Worm (Caenorhabditis elegans) whole organism, L2 larva: ENCODE results near the gene K02E2.11.

Source experiments
- R02D3.7 ChIP-seq: fragments of 150-350 bp; optimal IDR thresholded peaks from 2 replicates; lab custom pipeline; 2014; ENCODE audit warnings: missing biosample characterization, missing genetic modification characterization
- ama-1 ChIP-seq: fragments of 150-350 bp; optimal IDR thresholded peaks from 2 replicates; lab custom pipeline; 2018; ENCODE audit warnings: inconsistent platforms
- blmp-1 ChIP-seq: sonication (generic microtip); optimal IDR thresholded peaks from 2 replicates; lab custom pipeline; 2017; ENCODE audit warnings: missing genetic modification characterization, mild to moderate bottlenecking, missing compliant biosample characterization, antibody characterized with exemption, moderate library complexity; ENCODE audit not compliant: insufficient read depth
- egl-27 ChIP-seq: sonication (generic microtip); optimal IDR thresholded peaks from 3 replicates; lab custom pipeline; 2017; ENCODE audit warnings: missing biosample characterization, missing genetic modification reagents, missing genetic modification characterization
- fos-1 ChIP-seq: fragments of 150-350 bp; optimal IDR thresholded peaks from 2 replicates; lab custom pipeline; 2014; ENCODE audit warnings: missing biosample characterization, missing genetic modification characterization
- lsy-2 ChIP-seq, 2 experiments: fragments of 150-350 bp in 1 of 2; sonication (generic microtip) in 1 of 2; optimal IDR thresholded peaks; 2 replicates each; lab custom pipeline; 2014 to 2017; ENCODE audit warnings: missing biosample characterization in 2 of 2, missing genetic modification characterization in 2 of 2
- mab-5 ChIP-seq: fragments of 150-350 bp; optimal IDR thresholded peaks from 2 replicates; lab custom pipeline; 2014; ENCODE audit warnings: missing biosample characterization, missing genetic modification characterization
- nhr-21 ChIP-seq: fragments of 150-350 bp; optimal IDR thresholded peaks from 2 replicates; lab custom pipeline; 2014; ENCODE audit warnings: missing biosample characterization, missing genetic modification characterization
- nhr-237 ChIP-seq: fragments of 150-350 bp; optimal IDR thresholded peaks from 2 replicates; lab custom pipeline; 2014; ENCODE audit warnings: missing biosample characterization, missing genetic modification characterization
- nhr-77 ChIP-seq: fragments of 150-350 bp; optimal IDR thresholded peaks from 2 replicates; lab custom pipeline; 2014; ENCODE audit warnings: missing biosample characterization, missing genetic modification characterization
- skn-1 ChIP-seq: sonication (generic microtip); optimal IDR thresholded peaks from 2 replicates; lab custom pipeline; 2017; ENCODE audit warnings: missing biosample characterization, missing genetic modification characterization
- snpc-4 ChIP-seq: fragments of 150-350 bp; optimal IDR thresholded peaks from 2 replicates; lab custom pipeline; 2014; ENCODE audit warnings: missing biosample characterization, missing genetic modification characterization
- ztf-11 ChIP-seq: sonication (generic microtip); optimal IDR thresholded peaks from 2 replicates; lab custom pipeline; 2017; ENCODE audit warnings: missing biosample characterization, missing genetic modification characterization

DNA sequence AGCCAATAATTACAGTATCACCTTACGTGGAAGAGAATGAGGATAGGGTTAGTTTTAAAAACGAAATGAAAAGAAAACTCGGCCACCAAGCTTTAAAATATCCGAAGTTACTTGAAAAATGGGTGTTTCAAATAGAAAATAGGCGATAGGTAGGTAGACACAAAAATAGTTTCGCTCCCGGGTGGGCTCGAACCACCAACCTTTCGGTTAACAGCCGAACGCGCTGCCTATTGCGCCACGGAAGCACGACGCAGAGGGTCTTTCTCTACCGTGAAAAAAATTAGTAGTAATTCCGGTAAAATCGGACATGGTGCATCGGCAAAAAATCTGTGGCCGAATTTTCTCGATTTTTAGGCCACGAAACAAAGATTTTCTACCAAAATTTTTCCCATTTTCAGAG, 35.5 kb upstream of the K02E2.11 start:
- TF ChIP-seq skn-1 (no peak), nhr-77 (tag; lab: Kevin White, UChicago) (no peak), ama-1 (no peak), egl-27 (tag; lab: Kevin White, UChicago) (no peak), R02D3.7 (no peak), mab-5 (no peak), fos-1 (tag; lab: Kevin White, UChicago) (no peak), nhr-21 (tag; lab: Kevin White, UChicago) (no peak), ztf-11 (tag; lab: Kevin White, UChicago) (no peak), lsy-2 (tag; optimal IDR thresholded peaks at IDR 0.05; lab: Kevin White, UChicago) (no peak), nhr-237 (tag; lab: Kevin White, UChicago) (no peak), snpc-4 (no peak), blmp-1 (tag; lab: Kevin White, UChicago) (no peak)
